Fruit fly (Drosophila melanogaster): ENCODE data around the gene CG5623.

dm6 chr3R:15774128-15774527 lies 6.9 kb upstream of the CG5623 start, which contains the start of gene Ttc26:
- no peak for TF ChIP-seq CTCF (optimal IDR thresholded peaks at IDR 0.05)
- TF ChIP-seq CG8478 (optimal IDR thresholded peaks at IDR 0.05) = no peak

Measured in S2 (cell line).